Worm (Caenorhabditis elegans): ENCODE data around the gene T24C2.3.
A peak's percentile ranks its signal among the peaks of the same experiment; 100 is the strongest.

T24C2.3 gene

DNA sequence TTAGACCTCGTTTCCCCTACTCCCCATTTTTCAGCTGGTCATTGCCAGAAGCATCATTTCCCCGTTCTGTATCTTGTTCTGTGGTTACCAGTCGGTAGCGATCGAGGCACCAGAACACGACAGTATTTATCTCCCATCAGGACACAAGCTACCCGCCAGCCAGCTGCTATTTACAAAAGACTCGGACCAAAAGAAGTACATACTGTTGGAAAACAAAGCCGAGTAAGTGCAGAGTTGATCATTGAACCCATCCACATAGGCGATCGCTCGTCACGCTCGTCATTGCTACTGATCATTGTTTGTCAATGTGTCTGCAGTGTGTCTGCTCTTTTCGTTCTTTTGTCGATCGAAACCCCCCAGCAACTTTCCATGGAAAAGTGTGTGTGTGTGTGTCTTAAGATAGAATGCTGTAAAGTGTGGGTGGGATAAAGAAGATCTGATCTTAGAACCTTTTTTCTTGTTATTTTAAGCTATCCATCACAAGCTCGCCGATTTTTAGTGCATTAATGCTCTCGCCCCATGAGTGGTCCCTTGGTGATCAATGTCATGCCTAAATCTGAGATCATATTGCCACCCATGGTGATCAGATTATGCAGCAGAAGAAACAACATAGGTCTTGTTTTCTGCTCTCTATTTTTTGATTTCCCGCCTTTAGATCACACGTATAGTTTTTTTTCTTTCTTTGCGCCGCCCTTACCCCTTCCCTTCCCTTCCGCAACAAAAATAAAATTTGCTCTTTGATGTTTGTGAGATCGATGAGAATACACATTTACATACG, 16.4 kb downstream of the T24C2.3 start:
- TF ChIP-seq hmg-1.2 (GFP tag; IDR thresholded peaks at IDR 0.05): peak; percentile 7; the same call in 1 of the 2 replicates
- TF ChIP-seq dox-1 (GFP tag; IDR thresholded peaks at IDR 0.05): no peak
- TF ChIP-seq egrh-3 (GFP tag; IDR thresholded peaks at IDR 0.05): no peak
- TF ChIP-seq egl-44 (GFP tag; IDR thresholded peaks at IDR 0.05): no peak
- TF ChIP-seq F37B4.10 (GFP tag; IDR thresholded peaks at IDR 0.05): no peak
- no peak for TF ChIP-seq somi-1 (GFP tag; optimal IDR thresholded peaks at IDR 0.05)
- TF ChIP-seq repo-1 (tag; optimal IDR thresholded peaks at IDR 0.05): no peak

DNA sequence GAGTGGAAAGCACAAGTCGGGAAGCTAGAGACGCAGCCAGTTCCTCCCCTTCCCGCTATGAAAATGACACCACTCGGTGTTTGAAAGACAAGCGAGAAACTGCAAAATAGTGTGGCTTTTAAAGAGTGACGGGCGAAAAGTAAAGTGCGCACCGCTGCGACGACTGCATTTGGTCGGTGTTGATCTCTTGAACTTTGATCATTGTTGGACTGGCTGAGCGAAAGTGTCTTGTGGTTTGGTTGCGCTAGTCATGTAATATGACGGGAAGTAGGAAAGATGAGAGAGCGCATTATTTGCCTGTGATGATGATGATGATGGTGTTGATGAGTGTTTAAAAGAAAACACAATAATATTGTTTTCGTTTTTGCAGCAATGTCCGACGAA, 17.0 kb downstream of the T24C2.3 start:
- TF ChIP-seq ets-4 (GFP tag; optimal IDR thresholded peaks at IDR 0.05) (peak; percentile 61), let-607 (tag; optimal IDR thresholded peaks at IDR 0.05) (peak; percentile 9 to 37), somi-1 (GFP tag; optimal IDR thresholded peaks at IDR 0.05) (peak; percentile 49), ztf-26 (tag; optimal IDR thresholded peaks at IDR 0.05) (peak; percentile 69), C06A6.2 (GFP tag; conservative IDR thresholded peaks at IDR 0.05) (peak; percentile 75), F37B4.10 (GFP tag; IDR thresholded peaks at IDR 0.05) (no peak), snpc-4 (GFP tag; optimal IDR thresholded peaks at IDR 0.05) (no peak), snpc-4 (tag; optimal IDR thresholded peaks at IDR 0.05) (peak; percentile 49 to 61 (median 55)), zfh-2 (GFP tag; conservative IDR thresholded peaks at IDR 0.05) (peak; percentile 79), akir-1 (GFP tag; optimal IDR thresholded peaks at IDR 0.05) (no peak), nhr-179 (tag; optimal IDR thresholded peaks at IDR 0.05) (no peak), nhr-90 (tag; optimal IDR thresholded peaks at IDR 0.05) (peak; percentile 73), mcd-1 (GFP tag; IDR thresholded peaks at IDR 0.05) (peak; percentile 52), nhr-27 (tag; optimal IDR thresholded peaks at IDR 0.05) (no peak), sptf-2 (GFP tag; optimal IDR thresholded peaks at IDR 0.05) (no peak), him-1 (tag; optimal IDR thresholded peaks at IDR 0.05) (no peak), ztf-6 (GFP tag; IDR thresholded peaks at IDR 0.05) (no peak; the same call in 1 of the 2 replicates), chd-7 (tag; optimal IDR thresholded peaks at IDR 0.05) (peak; percentile 76), sea-2 (GFP tag; IDR thresholded peaks at IDR 0.05) (no peak), zim-3 (tag; optimal IDR thresholded peaks at IDR 0.05) (no peak), D2030.7 (GFP tag; IDR thresholded peaks at IDR 0.05) (no peak), ceh-27 (GFP tag; optimal IDR thresholded peaks at IDR 0.05) (peak; percentile 85), lsl-1 (GFP tag; optimal IDR thresholded peaks at IDR 0.05) (no peak), B0336.3 (GFP tag; IDR thresholded peaks at IDR 0.05) (0 out of 2 replicates have a peak, but pooled peaks have one; percentile 66), egl-44 (GFP tag; IDR thresholded peaks at IDR 0.05) (no peak), ztf-18 (tag; optimal IDR thresholded peaks at IDR 0.05) (peak; percentile 49), efl-1 (GFP tag; optimal IDR thresholded peaks at IDR 0.05) (no peak), aptf-3 (GFP tag; IDR thresholded peaks at IDR 0.05) (no peak), lin-54 (GFP tag; optimal IDR thresholded peaks at IDR 0.05) (peak; percentile 43), K11D2.4 (GFP tag; IDR thresholded peaks at IDR 0.05) (peak; percentile 78), F52B5.7 (tag; optimal IDR thresholded peaks at IDR 0.05) (no peak), F39B2.1 (GFP tag; IDR thresholded peaks at IDR 0.05) (no peak), tbp1 (GFP tag; optimal IDR thresholded peaks at IDR 0.05) (peak; percentile 55), lin-40 (tag; optimal IDR thresholded peaks at IDR 0.05) (peak; percentile 92), F23B12.7 (tag; optimal IDR thresholded peaks at IDR 0.05; ENCODE audit: insufficient read depth) (peak; percentile 56), rcor-1 (GFP tag; IDR thresholded peaks at IDR 0.05) (peak; percentile 49), nfyb-1 (GFP tag; IDR thresholded peaks at IDR 0.05) (peak; percentile 75), madf-10 (tag; optimal IDR thresholded peaks at IDR 0.05) (peak; percentile 84), atf-7 (tag; optimal IDR thresholded peaks at IDR 0.05) (peak; percentile 92), fkh-3 (tag; optimal IDR thresholded peaks at IDR 0.05) (no peak), hrde-1 (tag; optimal IDR thresholded peaks at IDR 0.05; ENCODE audit: borderline replicate concordance) (no peak), let-526 (GFP tag; IDR thresholded peaks at IDR 0.05) (peak; percentile 27; the same call in 1 of the 2 replicates)

All from whole organism, young adult.